Worm (Caenorhabditis elegans) whole organism, L4/young adult: Measurements from ENCODE around the gene rnh-2.

Experiments used
- W03F9.2 ChIP-seq: fragments of 150-350 bp; optimal IDR thresholded peaks from 2 replicates; lab custom pipeline; 2014; ENCODE audit warnings: missing biosample characterization, missing genetic modification characterization
- dao-5 ChIP-seq: sonication (generic microtip); optimal IDR thresholded peaks from 2 replicates; lab custom pipeline; 2016; ENCODE audit warnings: missing genotype, missing genetic modification characterization, moderate library complexity, missing compliant biosample characterization
- him-1 ChIP-seq: sonication (generic microtip); optimal IDR thresholded peaks from 2 replicates; lab custom pipeline; 2016; ENCODE audit warnings: missing genotype, missing genetic modification reagents, missing genetic modification characterization, missing compliant biosample characterization

ce11 chrII:8485603-8486002 is 31.3 kb upstream of the rnh-2 start, which contains the start of gene gbh-2:
- TF ChIP-seq dao-5 (no peak), him-1 (tag; lab: Kevin White, UChicago) (no peak), W03F9.2 (tag; lab: Kevin White, UChicago) (no peak)
